Worm (Caenorhabditis elegans): ENCODE results near the gene rgs-1.

The rgs-1 gene

ce11 chrIII:9965444-9965843 is 50.9 kb downstream of the rgs-1 start (continued):
- TF ChIP-seq tbx-8 (GFP tag; optimal IDR thresholded peaks at IDR 0.05) (no peak), nhr-237 (tag; optimal IDR thresholded peaks at IDR 0.05) (peak; percentile 8), mep-1 (tag; optimal IDR thresholded peaks at IDR 0.05) (no peak)

- TF ChIP-seq ceh-83 (GFP tag; optimal IDR thresholded peaks at IDR 0.05), result no peak
- no peak for TF ChIP-seq tbx-8 (GFP tag; optimal IDR thresholded peaks at IDR 0.05)
- TF ChIP-seq ces-1 (GFP tag; optimal IDR thresholded peaks at IDR 0.05), result no peak
- TF ChIP-seq lin-13 (tag; optimal IDR thresholded peaks at IDR 0.05), result no peak
- no peak for TF ChIP-seq flh-1 (GFP tag; optimal IDR thresholded peaks at IDR 0.05)
- TF ChIP-seq sptf-1 (tag; optimal IDR thresholded peaks at IDR 0.05), result no peak
- no peak for TF ChIP-seq M03D4.4 (tag; optimal IDR thresholded peaks at IDR 0.05)
- no peak for TF ChIP-seq lsy-2 (tag; optimal IDR thresholded peaks at IDR 0.05)
- TF ChIP-seq mls-2 (tag; optimal IDR thresholded peaks at IDR 0.05), result no peak
- no peak for TF ChIP-seq elt-1 (tag; optimal IDR thresholded peaks at IDR 0.05; ENCODE audit: borderline replicate concordance, insufficient read depth)
- no peak for TF ChIP-seq ham-2 (GFP tag; optimal IDR thresholded peaks at IDR 0.05)
- TF ChIP-seq drap-1 (GFP tag; optimal IDR thresholded peaks at IDR 0.05), result no peak
- TF ChIP-seq nhr-76 (tag; optimal IDR thresholded peaks at IDR 0.05), result no peak
- no peak for TF ChIP-seq zip-8 (tag; optimal IDR thresholded peaks at IDR 0.05)
- no peak for TF ChIP-seq mep-1 (tag; optimal IDR thresholded peaks at IDR 0.05)
- no peak for TF ChIP-seq pha-4 (tag; optimal IDR thresholded peaks at IDR 0.05)
- TF ChIP-seq nhr-28 (tag; optimal IDR thresholded peaks at IDR 0.05), result no peak
Measured at ce11 chrIII:9964416-9964815, 51.9 kb downstream of the rgs-1 start.
